Worm (Caenorhabditis elegans) whole organism, late embryonic: ENCODE data around the gene F14H3.15.

Experiments used
- K09A11.1 ChIP-seq: sonication (generic microtip); optimal IDR thresholded peaks from 2 replicates; lab custom pipeline; 2017; ENCODE audit warnings: antibody characterized with exemption, mild to moderate bottlenecking, missing genetic modification characterization, missing compliant biosample characterization; ENCODE audit not compliant: insufficient read depth
- ama-1 ChIP-seq: fragments of 150-350 bp; optimal IDR thresholded peaks from 2 replicates; lab custom pipeline; 2014
- ceh-45 ChIP-seq: fragments of 200-800 bp; sonication (Bioruptor generic); IDR thresholded peaks from 2 replicates; pipeline ENCODE4 v1.3.6; 2022; ENCODE audit warnings: missing genetic modification reagents, missing genetic modification characterization, missing compliant biosample characterization
- fkh-10 ChIP-seq: fragments of 150-350 bp; optimal IDR thresholded peaks from 2 replicates; lab custom pipeline; 2014; ENCODE audit warnings: missing biosample characterization, missing genetic modification reagents, missing genetic modification characterization
- nhr-232 ChIP-seq: sonication (generic microtip); optimal IDR thresholded peaks from 2 replicates; lab custom pipeline; 2016; ENCODE audit warnings: missing genetic modification characterization, missing compliant biosample characterization
- syd-9 ChIP-seq: sonication (generic microtip); optimal IDR thresholded peaks from 2 replicates; lab custom pipeline; 2016; ENCODE audit warnings: mild to moderate bottlenecking, missing genetic modification characterization, moderate library complexity, missing compliant biosample characterization
- tbx-2 ChIP-seq: sonication (generic microtip); optimal IDR thresholded peaks from 2 replicates; lab custom pipeline; 2016; ENCODE audit warnings: missing genetic modification characterization, missing compliant biosample characterization
- unc-55 ChIP-seq: sonication (generic microtip); optimal IDR thresholded peaks from 2 replicates; lab custom pipeline; 2017; ENCODE audit warnings: missing biosample characterization, missing genetic modification reagents, missing genetic modification characterization

ce11 chrV:16033491-16033890 is 26.5 kb downstream of the F14H3.15 start:
- TF ChIP-seq K09A11.1 (tag; lab: Kevin White, UChicago) (no peak), unc-55 (no peak), syd-9 (no peak), ama-1 (lab: Kevin White, UChicago) (no peak), nhr-232 (tag; lab: Kevin White, UChicago) (no peak), ceh-45 (GFP tag; lab: Robert Waterston, UW) (no peak), fkh-10 (no peak), tbx-2 (tag; lab: Kevin White, UChicago) (no peak)
